Worm (Caenorhabditis elegans) whole organism, L4/young adult: ENCODE measurements around the gene srd-51.

Experiments used
- dao-5 ChIP-seq: sonication (generic microtip); optimal IDR thresholded peaks from 2 replicates; lab custom pipeline; 2016; ENCODE audit warnings: missing genotype, missing genetic modification characterization, moderate library complexity, missing compliant biosample characterization
- him-1 ChIP-seq: sonication (generic microtip); optimal IDR thresholded peaks from 2 replicates; lab custom pipeline; 2016; ENCODE audit warnings: missing genotype, missing genetic modification reagents, missing genetic modification characterization, missing compliant biosample characterization

DNA sequence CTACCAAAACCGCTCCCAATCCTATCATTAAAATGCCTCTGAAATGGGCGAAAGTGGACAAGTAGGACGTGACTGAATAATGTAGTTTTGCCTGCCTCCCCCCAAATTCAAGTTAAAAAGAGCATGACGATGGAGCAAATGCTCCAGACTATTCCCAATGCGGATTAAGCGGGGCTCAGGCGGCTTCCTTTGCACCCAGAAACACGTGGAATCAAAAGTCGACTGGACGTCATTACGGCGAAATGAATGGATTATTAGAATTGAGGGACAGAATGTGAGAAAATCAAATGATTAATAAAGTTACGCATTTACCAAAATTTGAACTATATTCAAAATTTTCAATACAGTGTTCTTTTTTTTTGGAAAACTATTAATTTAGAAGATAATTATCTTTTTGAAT is 15.2 kb upstream of the srd-51 start:
- TF ChIP-seq him-1 (tag; lab: Kevin White, UChicago) (no peak), dao-5 (no peak)
